Fruit fly (Drosophila melanogaster): ENCODE data around the gene nsl1.

nsl1 gene

DNA sequence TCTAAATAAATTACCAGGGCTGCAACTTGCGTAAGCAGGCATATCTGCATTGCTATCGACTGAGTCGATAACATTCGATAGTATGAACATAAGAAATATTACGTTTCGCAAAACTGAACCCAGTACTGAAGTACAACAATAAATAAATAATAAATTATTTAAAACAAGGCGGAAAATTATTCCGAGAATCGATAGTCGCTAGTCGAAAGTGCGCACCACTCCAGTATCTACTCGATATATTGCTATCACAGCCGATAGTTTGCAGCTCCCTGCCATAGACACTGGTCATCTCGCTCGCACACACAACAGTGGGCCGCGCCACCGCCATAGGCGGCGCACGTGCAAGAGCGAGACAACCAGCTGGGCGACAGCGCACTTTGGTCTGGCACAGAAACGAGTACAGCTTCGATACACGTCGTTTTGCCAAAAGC, at the start of gene nsl1 (continued):
- TF ChIP-seq CG17385 (GFP tag; optimal IDR thresholded peaks at IDR 0.05) (no peak), jumu (GFP tag; optimal IDR thresholded peaks at IDR 0.05) (peak; percentile 49), Gug (GFP tag; IDR thresholded peaks at IDR 0.05) (peak; percentile 27; the same call in 1 of the 4 replicates), CG7357 (GFP tag; IDR thresholded peaks at IDR 0.05) (no peak), CG9876 (GFP tag; optimal IDR thresholded peaks at IDR 0.05) (no peak), Deaf1 (tag; optimal IDR thresholded peaks at IDR 0.05) (peak; percentile 78), unc-4 (GFP tag; IDR thresholded peaks at IDR 0.05; ENCODE audit: partially characterized antibody) (peak; percentile 95), seq (GFP tag; IDR thresholded peaks at IDR 0.05) (no peak), phol (tag; optimal IDR thresholded peaks at IDR 0.05) (peak; percentile 62), CG11723 (GFP tag; optimal IDR thresholded peaks at IDR 0.05) (no peak), NK7.1 (GFP tag; optimal IDR thresholded peaks at IDR 0.05) (no peak), CG11093 (GFP tag; IDR thresholded peaks at IDR 0.05) (no peak), CG6854 (GFP tag; optimal IDR thresholded peaks at IDR 0.05) (no peak), CG2116 (GFP tag; optimal IDR thresholded peaks at IDR 0.05) (peak; percentile 94), wor (GFP tag; IDR thresholded peaks at IDR 0.05) (0 out of 2 replicates have a peak, but pooled peaks have one; percentile 18), CG2678 (tag; optimal IDR thresholded peaks at IDR 0.05) (peak; percentile 17), CG6689 (GFP tag; IDR thresholded peaks at IDR 0.05) (peak; percentile 47; the same call in 1 of the 2 replicates), p53 (GFP tag; optimal IDR thresholded peaks at IDR 0.05) (no peak), Dfd (GFP tag; optimal IDR thresholded peaks at IDR 0.05) (no peak), pho (GFP tag; optimal IDR thresholded peaks at IDR 0.05) (no peak), CG8388 (GFP tag; optimal IDR thresholded peaks at IDR 0.05) (no peak), crc (GFP tag; optimal IDR thresholded peaks at IDR 0.05) (no peak), CG16863 (GFP tag; optimal IDR thresholded peaks at IDR 0.05) (peak; percentile 78), H15 (GFP tag; IDR thresholded peaks at IDR 0.05) (no peak), repo (GFP tag; optimal IDR thresholded peaks at IDR 0.05) (no peak), CG6765 (GFP tag; optimal IDR thresholded peaks at IDR 0.05) (no peak), CG14667 (GFP tag; IDR thresholded peaks at IDR 0.05) (0 out of 2 replicates have a peak, but pooled peaks have one; percentile 11), fd64A (GFP tag; optimal IDR thresholded peaks at IDR 0.05) (no peak), zfh1 (GFP tag; IDR thresholded peaks at IDR 0.05) (peak; percentile 24; the same call in 1 of the 3 replicates), slbo (GFP tag; IDR thresholded peaks at IDR 0.05) (peak; percentile 51; the same call in 1 of the 2 replicates), sens (GFP tag) (peak; percentile 74), CG6654 (GFP tag; optimal IDR thresholded peaks at IDR 0.05) (no peak), Abd-B (GFP tag; optimal IDR thresholded peaks at IDR 0.05) (peak; percentile 1), Sox100B (GFP tag; optimal IDR thresholded peaks at IDR 0.05) (no peak), CG16813 (GFP tag; IDR thresholded peaks at IDR 0.05; ENCODE audit: partially characterized antibody) (peak; percentile 98), Hey (tag; optimal IDR thresholded peaks at IDR 0.05) (no peak), CG10267 (tag; optimal IDR thresholded peaks at IDR 0.05) (peak; percentile 74), zfh2 (GFP tag; optimal IDR thresholded peaks at IDR 0.05) (peak; percentile 42), Fer3 (tag; optimal IDR thresholded peaks at IDR 0.05) (no peak), Sry-β (GFP tag; optimal IDR thresholded peaks at IDR 0.05) (peak; percentile 21), Dref (GFP tag; IDR thresholded peaks at IDR 0.05) (peak; percentile 84), grn (GFP tag; optimal IDR thresholded peaks at IDR 0.05) (no peak), Sox102F (GFP tag; optimal IDR thresholded peaks at IDR 0.05) (no peak), hkb (optimal IDR thresholded peaks at IDR 0.05) (peak; percentile 67), hkb (GFP tag; IDR thresholded peaks at IDR 0.05) (0 out of 2 replicates have a peak, but pooled peaks have one; percentile 11), CG1602 (GFP tag; optimal IDR thresholded peaks at IDR 0.05) (no peak), chif (GFP tag; optimal IDR thresholded peaks at IDR 0.05) (no peak), CG12104 (GFP tag; optimal IDR thresholded peaks at IDR 0.05) (no peak), bab2 (GFP tag; optimal IDR thresholded peaks at IDR 0.05) (peak; percentile 48), CrebB (tag; optimal IDR thresholded peaks at IDR 0.05) (no peak), ci (GFP tag; IDR thresholded peaks at IDR 0.05) (peak; percentile 53; the same call in 1 of the 3 replicates), CG10274 (GFP tag; optimal IDR thresholded peaks at IDR 0.05) (no peak)
